Worm (Caenorhabditis elegans): ENCODE data around the gene nhr-39.

Gene nhr-39

ce11 chrV:9322886-9323285 lies 19.8 kb downstream of the nhr-39 start, which contains the start of gene tag-153:
tag-153 (plus strand) TSS chrV:9323085.
- TF ChIP-seq ham-2 (GFP tag; optimal IDR thresholded peaks at IDR 0.05) (no peak), cnd-1 (tag; optimal IDR thresholded peaks at IDR 0.05) (no peak), lsy-2 (tag; optimal IDR thresholded peaks at IDR 0.05) (no peak), unc-39 (tag; optimal IDR thresholded peaks at IDR 0.05) (no peak), hlh-1 (tag; optimal IDR thresholded peaks at IDR 0.05) (no peak), flh-1 (GFP tag; optimal IDR thresholded peaks at IDR 0.05) (no peak), nhr-237 (tag; optimal IDR thresholded peaks at IDR 0.05) (no peak), ceh-43 (GFP tag; optimal IDR thresholded peaks at IDR 0.05) (no peak), nhr-2 (tag; optimal IDR thresholded peaks at IDR 0.05) (no peak), sem-2 (GFP tag; optimal IDR thresholded peaks at IDR 0.05) (no peak), mab-5 (tag; optimal IDR thresholded peaks at IDR 0.05) (no peak), mls-2 (tag; optimal IDR thresholded peaks at IDR 0.05) (no peak), ceh-83 (GFP tag; optimal IDR thresholded peaks at IDR 0.05) (no peak), lin-32 (GFP tag; optimal IDR thresholded peaks at IDR 0.05) (no peak), drap-1 (GFP tag; optimal IDR thresholded peaks at IDR 0.05) (no peak), nhr-76 (tag; optimal IDR thresholded peaks at IDR 0.05) (no peak), unc-62 (GFP tag; optimal IDR thresholded peaks at IDR 0.05) (no peak), ztf-11 (tag; optimal IDR thresholded peaks at IDR 0.05) (no peak), unc-120 (tag; optimal IDR thresholded peaks at IDR 0.05; ENCODE audit: poor library complexity, severe bottlenecking) (no peak)

ce11 chrV:9324167-9324566 lies 21.0 kb downstream of the nhr-39 start:
- no peak for TF ChIP-seq nhr-28 (tag; optimal IDR thresholded peaks at IDR 0.05)
- no peak for TF ChIP-seq M03D4.4 (tag; optimal IDR thresholded peaks at IDR 0.05)
- no peak for TF ChIP-seq blmp-1 (tag; optimal IDR thresholded peaks at IDR 0.05)
- TF ChIP-seq snpc-4 (tag; optimal IDR thresholded peaks at IDR 0.05), result no peak
- no peak for TF ChIP-seq nhr-76 (tag; optimal IDR thresholded peaks at IDR 0.05)
- TF ChIP-seq ces-1 (GFP tag; optimal IDR thresholded peaks at IDR 0.05), result no peak
- TF ChIP-seq mab-5 (tag; optimal IDR thresholded peaks at IDR 0.05), result no peak
- TF ChIP-seq nhr-12 (tag; optimal IDR thresholded peaks at IDR 0.05), result no peak
- TF ChIP-seq drap-1 (GFP tag; optimal IDR thresholded peaks at IDR 0.05), result no peak
- no peak for TF ChIP-seq ceh-83 (GFP tag; optimal IDR thresholded peaks at IDR 0.05)
- no peak for TF ChIP-seq tbx-8 (GFP tag; optimal IDR thresholded peaks at IDR 0.05)
- TF ChIP-seq unc-120 (tag; optimal IDR thresholded peaks at IDR 0.05; ENCODE audit: poor library complexity, severe bottlenecking), result no peak
- TF ChIP-seq unc-62 (GFP tag; optimal IDR thresholded peaks at IDR 0.05), result no peak
- TF ChIP-seq mls-2 (tag; optimal IDR thresholded peaks at IDR 0.05), result no peak
- no peak for TF ChIP-seq unc-39 (tag; optimal IDR thresholded peaks at IDR 0.05)
- no peak for TF ChIP-seq ham-2 (GFP tag; optimal IDR thresholded peaks at IDR 0.05)
- no peak for TF ChIP-seq bed-3 (GFP tag; optimal IDR thresholded peaks at IDR 0.05)
- no peak for TF ChIP-seq lin-32 (GFP tag; optimal IDR thresholded peaks at IDR 0.05)
- no peak for TF ChIP-seq mep-1 (tag; optimal IDR thresholded peaks at IDR 0.05)
- no peak for TF ChIP-seq lsy-2 (tag; optimal IDR thresholded peaks at IDR 0.05)

ce11 chrV:9326903-9327302 lies 23.8 kb downstream of the nhr-39 start:
- TF ChIP-seq ceh-39 (tag; optimal IDR thresholded peaks at IDR 0.05) (no peak), lsy-2 (tag; optimal IDR thresholded peaks at IDR 0.05) (no peak)

- TF ChIP-seq cnd-1 (tag; optimal IDR thresholded peaks at IDR 0.05) (no peak), M03D4.4 (tag; optimal IDR thresholded peaks at IDR 0.05) (no peak)
Observed at ce11 chrV:9327691-9328090, 24.6 kb downstream of the nhr-39 start.

DNA sequence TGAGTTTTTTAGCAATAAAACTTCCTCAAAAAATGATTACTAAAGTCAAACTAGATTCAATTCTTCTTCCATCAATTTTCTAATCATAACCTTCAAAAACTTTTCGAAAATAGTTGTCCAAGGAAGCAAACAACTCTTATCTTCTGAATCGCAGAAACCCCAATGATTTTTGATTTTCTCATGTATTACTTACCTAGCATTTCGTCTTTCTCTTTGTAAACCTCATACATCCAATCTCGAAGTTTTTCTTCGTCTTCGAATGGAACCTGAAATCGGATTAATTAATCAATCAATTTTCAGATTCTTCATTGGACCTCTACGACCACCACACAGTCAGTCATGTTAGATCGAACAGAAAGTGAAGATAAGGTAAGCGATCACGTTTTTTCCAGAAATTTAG lies 25.5 kb downstream of the nhr-39 start, which contains the start of gene K07B1.4:
Gene K07B1.4, plus strand, starts transcription at position 301 of the 400 bp plus-strand sequence.
- no peak for TF ChIP-seq nhr-28 (tag; optimal IDR thresholded peaks at IDR 0.05)
- TF ChIP-seq pha-4 (tag; optimal IDR thresholded peaks at IDR 0.05), result no peak
- no peak for TF ChIP-seq mab-5 (tag; optimal IDR thresholded peaks at IDR 0.05)
- no peak for TF ChIP-seq unc-39 (tag; optimal IDR thresholded peaks at IDR 0.05)

Data from whole organism, mixed stage, embryonic.